Worm (Caenorhabditis elegans) whole organism, L2 larva: ENCODE measurements around the gene clc-8.

Experiments
- C34F6.9 ChIP-seq: fragments of 150-350 bp; optimal IDR thresholded peaks from 2 replicates; lab custom pipeline; 2014; ENCODE audit warnings: missing biosample characterization, missing genetic modification characterization
- F13H6.1 ChIP-seq: sonication (generic microtip); optimal IDR thresholded peaks from 2 replicates; lab custom pipeline; 2016; ENCODE audit warnings: missing genetic modification characterization, missing compliant biosample characterization
- R02D3.7 ChIP-seq: fragments of 150-350 bp; optimal IDR thresholded peaks from 2 replicates; lab custom pipeline; 2014; ENCODE audit warnings: missing biosample characterization, missing genetic modification characterization
- Y55F3AM.14 ChIP-seq: fragments of 200-800 bp; sonication (Bioruptor generic); optimal IDR thresholded peaks from 2 replicates; lab custom pipeline; 2018; ENCODE audit warnings: mild to moderate bottlenecking, missing genetic modification characterization, missing compliant biosample characterization
- ZK546.5 ChIP-seq: sonication (generic microtip); optimal IDR thresholded peaks from 2 replicates; lab custom pipeline; 2017; ENCODE audit warnings: missing biosample characterization, missing genetic modification characterization
- alr-1 ChIP-seq: fragments of 150-350 bp; optimal IDR thresholded peaks from 2 replicates; lab custom pipeline; 2014; ENCODE audit warnings: missing biosample characterization, missing genetic modification characterization
- aly-2 ChIP-seq: fragments of 150-350 bp; optimal IDR thresholded peaks from 2 replicates; lab custom pipeline; 2014; ENCODE audit warnings: missing biosample characterization, missing genetic modification characterization
- ama-1 ChIP-seq: fragments of 150-350 bp; optimal IDR thresholded peaks from 2 replicates; lab custom pipeline; 2018; ENCODE audit warnings: inconsistent platforms
- blmp-1 ChIP-seq: sonication (generic microtip); optimal IDR thresholded peaks from 2 replicates; lab custom pipeline; 2017; ENCODE audit warnings: missing genetic modification characterization, mild to moderate bottlenecking, missing compliant biosample characterization, antibody characterized with exemption, moderate library complexity; ENCODE audit not compliant: insufficient read depth
- ceh-16 ChIP-seq: fragments of 150-350 bp; optimal IDR thresholded peaks from 2 replicates; lab custom pipeline; 2014; ENCODE audit warnings: missing biosample characterization, missing genetic modification characterization
- ceh-82 ChIP-seq: fragments of 150-350 bp; optimal IDR thresholded peaks from 2 replicates; lab custom pipeline; 2014; ENCODE audit warnings: missing biosample characterization, missing genetic modification characterization
- crh-2 ChIP-seq: sonication (generic microtip); optimal IDR thresholded peaks from 2 replicates; lab custom pipeline; 2017; ENCODE audit warnings: missing biosample characterization, missing genetic modification characterization
- dmd-4 ChIP-seq: sonication (generic microtip); optimal IDR thresholded peaks from 2 replicates; lab custom pipeline; 2017; ENCODE audit warnings: missing biosample characterization, missing genetic modification characterization
- egl-27 ChIP-seq: sonication (generic microtip); optimal IDR thresholded peaks from 3 replicates; lab custom pipeline; 2017; ENCODE audit warnings: missing biosample characterization, missing genetic modification reagents, missing genetic modification characterization
- elt-1 ChIP-seq: fragments of 150-350 bp; optimal IDR thresholded peaks from 2 replicates; lab custom pipeline; 2014; ENCODE audit warnings: missing biosample characterization, missing genetic modification characterization
- elt-3 ChIP-seq: sonication (generic microtip); optimal IDR thresholded peaks from 2 replicates; lab custom pipeline; 2017; ENCODE audit warnings: missing biosample characterization, missing genetic modification characterization
- fos-1 ChIP-seq: fragments of 150-350 bp; optimal IDR thresholded peaks from 2 replicates; lab custom pipeline; 2014; ENCODE audit warnings: missing biosample characterization, missing genetic modification characterization
- gmeb-1 ChIP-seq: fragments of 150-350 bp; optimal IDR thresholded peaks from 2 replicates; lab custom pipeline; 2014; ENCODE audit warnings: missing biosample characterization, missing genetic modification characterization
- lin-11 ChIP-seq: fragments of 150-350 bp; sonication (generic microtip); optimal IDR thresholded peaks from 2 replicates; lab custom pipeline; 2014; ENCODE audit warnings: missing biosample characterization, missing genetic modification characterization, inconsistent platforms, mixed read lengths
- lin-13 ChIP-seq: fragments of 150-350 bp; optimal IDR thresholded peaks from 2 replicates; lab custom pipeline; 2014; ENCODE audit warnings: missing biosample characterization, missing genetic modification reagents, missing genetic modification characterization
- lin-39 ChIP-seq: fragments of 150-350 bp; optimal IDR thresholded peaks from 2 replicates; lab custom pipeline; 2014; ENCODE audit warnings: missing biosample characterization, missing genetic modification reagents, missing genetic modification characterization
- lsy-2 ChIP-seq, 2 experiments: fragments of 150-350 bp in 1 of 2; sonication (generic microtip) in 1 of 2; optimal IDR thresholded peaks; 2 replicates each; lab custom pipeline; 2014 to 2017; ENCODE audit warnings: missing biosample characterization in 2 of 2, missing genetic modification characterization in 2 of 2
- mab-5 ChIP-seq: fragments of 150-350 bp; optimal IDR thresholded peaks from 2 replicates; lab custom pipeline; 2014; ENCODE audit warnings: missing biosample characterization, missing genetic modification characterization
- mbf-1 ChIP-seq: sonication (generic microtip); optimal IDR thresholded peaks from 2 replicates; lab custom pipeline; 2017; ENCODE audit warnings: missing biosample characterization, missing genetic modification characterization
- mdl-1 ChIP-seq, 2 experiments: fragments of 150-350 bp in 1 of 2; sonication (generic microtip) in 1 of 2; optimal IDR thresholded peaks; 2 replicates each; lab custom pipeline; 2017; ENCODE audit warnings: missing biosample characterization in 2 of 2, missing genetic modification characterization in 2 of 2
- nhr-10 ChIP-seq: sonication (generic microtip); optimal IDR thresholded peaks from 2 replicates; lab custom pipeline; 2017; ENCODE audit warnings: missing biosample characterization, missing genetic modification characterization
- nhr-11 ChIP-seq: fragments of 150-350 bp; optimal IDR thresholded peaks from 2 replicates; lab custom pipeline; 2014; ENCODE audit warnings: missing biosample characterization, missing genetic modification characterization
- nhr-12 ChIP-seq: fragments of 150-350 bp; optimal IDR thresholded peaks from 2 replicates; lab custom pipeline; 2014; ENCODE audit warnings: missing biosample characterization, missing genetic modification characterization
- nhr-129 ChIP-seq: fragments of 150-350 bp; optimal IDR thresholded peaks from 2 replicates; lab custom pipeline; 2014; ENCODE audit warnings: missing biosample characterization, missing genetic modification characterization
- nhr-21 ChIP-seq: fragments of 150-350 bp; optimal IDR thresholded peaks from 2 replicates; lab custom pipeline; 2014; ENCODE audit warnings: missing biosample characterization, missing genetic modification characterization
- nhr-23 ChIP-seq: fragments of 150-350 bp; optimal IDR thresholded peaks from 2 replicates; lab custom pipeline; 2014; ENCODE audit warnings: missing biosample characterization, missing genetic modification reagents, missing genetic modification characterization
- nhr-237 ChIP-seq: fragments of 150-350 bp; optimal IDR thresholded peaks from 2 replicates; lab custom pipeline; 2014; ENCODE audit warnings: missing biosample characterization, missing genetic modification characterization
- nhr-25 ChIP-seq: fragments of 150-350 bp; sonication (generic microtip); optimal IDR thresholded peaks from 3 replicates; lab custom pipeline; 2014; ENCODE audit warnings: missing biosample characterization, missing genetic modification characterization
- nhr-6 ChIP-seq: fragments of 150-350 bp; optimal IDR thresholded peaks from 2 replicates; lab custom pipeline; 2014; ENCODE audit warnings: missing biosample characterization, missing genetic modification characterization
- nhr-77 ChIP-seq: fragments of 150-350 bp; optimal IDR thresholded peaks from 2 replicates; lab custom pipeline; 2014; ENCODE audit warnings: missing biosample characterization, missing genetic modification characterization
- peb-1 ChIP-seq: fragments of 150-350 bp; optimal IDR thresholded peaks from 2 replicates; lab custom pipeline; 2014; ENCODE audit warnings: missing biosample characterization, missing genetic modification characterization
- sem-4 ChIP-seq: fragments of 150-350 bp; optimal IDR thresholded peaks from 2 replicates; lab custom pipeline; 2014; ENCODE audit warnings: missing biosample characterization, missing genetic modification reagents, missing genetic modification characterization
- skn-1 ChIP-seq: sonication (generic microtip); optimal IDR thresholded peaks from 2 replicates; lab custom pipeline; 2017; ENCODE audit warnings: missing biosample characterization, missing genetic modification characterization
- sma-3 ChIP-seq: sonication (generic microtip); optimal IDR thresholded peaks from 2 replicates; lab custom pipeline; 2016; ENCODE audit warnings: missing genetic modification reagents, missing genetic modification characterization, missing compliant biosample characterization
- sma-9 ChIP-seq, 2 experiments: fragments of 150-350 bp in 1 of 2; sonication (generic microtip) in 1 of 2; optimal IDR thresholded peaks; 2 replicates each; lab custom pipeline; 2014 to 2016; ENCODE audit warnings: missing genetic modification characterization in 2 of 2, mild to moderate bottlenecking in 1 of 2, missing biosample characterization in 1 of 2, missing compliant biosample characterization in 1 of 2, missing genetic modification reagents in 1 of 2, moderate library complexity in 1 of 2
- snpc-4 ChIP-seq: fragments of 150-350 bp; optimal IDR thresholded peaks from 2 replicates; lab custom pipeline; 2014; ENCODE audit warnings: missing biosample characterization, missing genetic modification characterization
- unc-39 ChIP-seq: fragments of 150-350 bp; optimal IDR thresholded peaks from 2 replicates; lab custom pipeline; 2014; ENCODE audit warnings: missing biosample characterization, missing genetic modification characterization
- unc-55 ChIP-seq: fragments of 150-350 bp; sonication (generic microtip); optimal IDR thresholded peaks from 3 replicates; lab custom pipeline; 2014; ENCODE audit warnings: missing biosample characterization, missing genetic modification reagents, missing genetic modification characterization
- unc-62 ChIP-seq: fragments of 150-350 bp; optimal IDR thresholded peaks from 2 replicates; lab custom pipeline; 2014; ENCODE audit warnings: missing biosample characterization, missing genetic modification reagents, missing genetic modification characterization
- zag-1 ChIP-seq: fragments of 150-350 bp; optimal IDR thresholded peaks from 2 replicates; lab custom pipeline; 2014; ENCODE audit warnings: missing biosample characterization, missing genetic modification characterization
- ztf-1 ChIP-seq: fragments of 200-800 bp; sonication (Bioruptor generic); conservative IDR thresholded peaks from 2 replicates; pipeline ENCODE4 v1.3.6; 2022; ENCODE audit warnings: missing genetic modification characterization, missing compliant biosample characterization
- ztf-11 ChIP-seq: sonication (generic microtip); optimal IDR thresholded peaks from 2 replicates; lab custom pipeline; 2017; ENCODE audit warnings: missing biosample characterization, missing genetic modification characterization
- ztf-4 ChIP-seq: fragments of 150-350 bp; optimal IDR thresholded peaks from 2 replicates; lab custom pipeline; 2014; ENCODE audit warnings: missing biosample characterization, missing genetic modification characterization

The clc-8 gene

ce11 chrIV:14365837-14366378 is 28.0 kb upstream of the clc-8 start:
- TF ChIP-seq crh-2 (tag; lab: Kevin White, UChicago) (no peak), ztf-1 (GFP tag; lab: Robert Waterston, UW) (no peak), nhr-23 (tag; lab: Kevin White, UChicago) (no peak), nhr-129 (tag; lab: Kevin White, UChicago) (no peak), ceh-82 (tag; lab: Kevin White, UChicago) (no peak), sma-3 (GFP tag; lab: Kevin White, UChicago) (no peak), nhr-237 (tag; lab: Kevin White, UChicago) (no peak), mdl-1 (tag; optimal IDR thresholded peaks at IDR 0.05; lab: Kevin White, UChicago) (no peak), elt-1 (tag; lab: Kevin White, UChicago) (no peak), unc-55 (no peak), dmd-4 (no peak), mbf-1 (tag; lab: Kevin White, UChicago) (no peak), unc-39 (tag; lab: Kevin White, UChicago) (no peak), ceh-16 (no peak)

- TF ChIP-seq unc-55 (peak; percentile 83), fos-1 (tag; lab: Kevin White, UChicago) (no peak), ztf-11 (tag; lab: Kevin White, UChicago) (no peak), aly-2 (tag; lab: Kevin White, UChicago) (no peak), sem-4 (tag; lab: Kevin White, UChicago) (no peak), nhr-11 (no peak), dmd-4 (no peak), nhr-237 (tag; lab: Kevin White, UChicago) (no peak), egl-27 (peak; percentile 43), nhr-23 (tag; lab: Kevin White, UChicago) (no peak), lin-13 (GFP tag; lab: Kevin White, UChicago) (peak; percentile 17), mdl-1 (tag; optimal IDR thresholded peaks at IDR 0.05; lab: Kevin White, UChicago) (peak in 1 of 2 experiments; percentile 32), unc-62 (GFP tag; lab: Kevin White, UChicago) (no peak), nhr-25 (tag; lab: Kevin White, UChicago) (no peak), blmp-1 (tag; lab: Kevin White, UChicago) (no peak), elt-1 (tag; lab: Kevin White, UChicago) (no peak), unc-39 (tag; lab: Kevin White, UChicago) (no peak), mbf-1 (tag; lab: Kevin White, UChicago) (no peak), alr-1 (tag; lab: Kevin White, UChicago) (no peak), zag-1 (tag; lab: Kevin White, UChicago) (peak; percentile 92), lin-39 (tag; lab: Kevin White, UChicago) (no peak), ceh-16 (no peak), gmeb-1 (no peak), elt-3 (no peak), ceh-82 (tag; lab: Kevin White, UChicago) (no peak), nhr-6 (tag; lab: Kevin White, UChicago) (no peak), F13H6.1 (peak; percentile 73), lin-11 (peak; percentile 61), nhr-12 (tag; lab: Kevin White, UChicago) (no peak), nhr-10 (tag; lab: Kevin White, UChicago) (no peak), skn-1 (tag; lab: Kevin White, UChicago) (no peak), nhr-129 (tag; lab: Kevin White, UChicago) (peak; percentile 93), lsy-2 (tag; optimal IDR thresholded peaks at IDR 0.05; lab: Kevin White, UChicago) (peak in 1 of 2 experiments; percentile 62), Y55F3AM.14 (GFP tag; lab: Kevin White, UChicago) (peak; percentile 63), ZK546.5 (tag; lab: Kevin White, UChicago) (no peak), sma-3 (GFP tag; lab: Kevin White, UChicago) (no peak), C34F6.9 (tag; lab: Kevin White, UChicago) (peak; percentile 79), R02D3.7 (tag; lab: Kevin White, UChicago) (no peak), ztf-4 (tag; lab: Kevin White, UChicago) (no peak), sma-9 (GFP tag; optimal IDR thresholded peaks at IDR 0.05; lab: Kevin White, UChicago) (peak; percentile 4), sma-9 (tag; optimal IDR thresholded peaks at IDR 0.05; lab: Kevin White, UChicago) (no peak), mab-5 (tag; lab: Kevin White, UChicago) (peak; percentile 53), ztf-1 (GFP tag; lab: Robert Waterston, UW) (no peak), snpc-4 (tag; lab: Kevin White, UChicago) (no peak), nhr-21 (tag; lab: Kevin White, UChicago) (no peak), crh-2 (tag; lab: Kevin White, UChicago) (peak; percentile 68), nhr-77 (tag; lab: Kevin White, UChicago) (no peak), peb-1 (tag; lab: Kevin White, UChicago) (no peak), ama-1 (lab: Kevin White, UChicago) (no peak)
Observed at ce11 chrIV:14371639-14372038, 22.3 kb upstream of the clc-8 start.
